Worm (Caenorhabditis elegans) whole organism, mixed stage, embryonic: Measurements from ENCODE around the gene C01G12.7.

ENCODE experiments used
- M03D4.4 ChIP-seq: sonication (generic microtip); optimal IDR thresholded peaks from 2 replicates; lab custom pipeline; 2017; ENCODE audit warnings: mild to moderate bottlenecking, missing genetic modification characterization, missing compliant biosample characterization
- blmp-1 ChIP-seq: fragments of 150-350 bp; optimal IDR thresholded peaks from 2 replicates; lab custom pipeline; 2014; ENCODE audit warnings: missing biosample characterization, missing genetic modification characterization
- ceh-39 ChIP-seq: fragments of 150-350 bp; optimal IDR thresholded peaks from 2 replicates; lab custom pipeline; 2014; ENCODE audit warnings: missing biosample characterization, missing genetic modification characterization
- ceh-43 ChIP-seq: fragments of 200-800 bp; sonication (Bioruptor generic); optimal IDR thresholded peaks from 2 replicates; lab custom pipeline; 2018; ENCODE audit warnings: mild to moderate bottlenecking, missing genetic modification characterization, moderate library complexity, missing compliant biosample characterization
- ceh-83 ChIP-seq: fragments of 200-800 bp; sonication (Bioruptor generic); optimal IDR thresholded peaks from 2 replicates; lab custom pipeline; 2018; ENCODE audit warnings: mild to moderate bottlenecking, missing genetic modification characterization, missing compliant biosample characterization
- ces-1 ChIP-seq: fragments of 150-350 bp; optimal IDR thresholded peaks from 2 replicates; lab custom pipeline; 2014; ENCODE audit warnings: missing biosample characterization, missing genetic modification reagents, missing genetic modification characterization
- cnd-1 ChIP-seq: fragments of 200-800 bp; sonication (Bioruptor generic); optimal IDR thresholded peaks from 2 replicates; lab custom pipeline; 2018; ENCODE audit warnings: mild to moderate bottlenecking, missing genetic modification characterization, missing compliant biosample characterization
- elt-1 ChIP-seq: sonication (generic microtip); optimal IDR thresholded peaks from 2 replicates; lab custom pipeline; 2017; ENCODE audit warnings: missing genetic modification characterization, mild to moderate bottlenecking, missing compliant biosample characterization, antibody characterized with exemption, moderate library complexity, borderline replicate concordance; ENCODE audit not compliant: insufficient read depth
- elt-3 ChIP-seq: fragments of 150-350 bp; optimal IDR thresholded peaks from 2 replicates; lab custom pipeline; 2014; ENCODE audit warnings: missing biosample characterization, missing genetic modification characterization
- flh-1 ChIP-seq: fragments of 200-800 bp; sonication (Bioruptor generic); optimal IDR thresholded peaks from 2 replicates; lab custom pipeline; 2018; ENCODE audit warnings: mild to moderate bottlenecking, missing genetic modification characterization, moderate library complexity, missing compliant biosample characterization
- ham-2 ChIP-seq: fragments of 200-800 bp; sonication (Bioruptor generic); optimal IDR thresholded peaks from 2 replicates; lab custom pipeline; 2018; ENCODE audit warnings: mild to moderate bottlenecking, missing genetic modification characterization, missing compliant biosample characterization
- hlh-1 ChIP-seq: fragments of 150-350 bp; optimal IDR thresholded peaks from 2 replicates; lab custom pipeline; 2014; ENCODE audit warnings: missing biosample characterization, missing genetic modification reagents, missing genetic modification characterization
- lin-13 ChIP-seq: fragments of 150-350 bp; optimal IDR thresholded peaks from 2 replicates; lab custom pipeline; 2014; ENCODE audit warnings: missing biosample characterization, missing genetic modification characterization
- lin-32 ChIP-seq: fragments of 200-800 bp; sonication (Bioruptor generic); optimal IDR thresholded peaks from 2 replicates; lab custom pipeline; 2018; ENCODE audit warnings: mild to moderate bottlenecking, missing genetic modification characterization, missing compliant biosample characterization
- lsy-2 ChIP-seq: fragments of 150-350 bp; optimal IDR thresholded peaks from 2 replicates; lab custom pipeline; 2014; ENCODE audit warnings: missing biosample characterization, missing genetic modification characterization
- mab-5 ChIP-seq: fragments of 150-350 bp; optimal IDR thresholded peaks from 2 replicates; lab custom pipeline; 2014; ENCODE audit warnings: missing biosample characterization, missing genetic modification characterization
- mep-1 ChIP-seq: fragments of 150-350 bp; optimal IDR thresholded peaks from 2 replicates; lab custom pipeline; 2017; ENCODE audit warnings: missing biosample characterization, missing genetic modification reagents, missing genetic modification characterization, inconsistent platforms
- mls-2 ChIP-seq: sonication (generic microtip); optimal IDR thresholded peaks from 2 replicates; lab custom pipeline; 2016; ENCODE audit warnings: mild to moderate bottlenecking, missing genetic modification characterization, moderate library complexity, missing compliant biosample characterization
- nhr-12 ChIP-seq: fragments of 150-350 bp; optimal IDR thresholded peaks from 2 replicates; lab custom pipeline; 2014; ENCODE audit warnings: missing biosample characterization, missing genetic modification characterization
- nhr-2 ChIP-seq: fragments of 150-350 bp; optimal IDR thresholded peaks from 2 replicates; lab custom pipeline; 2014; ENCODE audit warnings: missing biosample characterization, missing genetic modification characterization
- nhr-237 ChIP-seq: fragments of 150-350 bp; optimal IDR thresholded peaks from 2 replicates; lab custom pipeline; 2014; ENCODE audit warnings: missing biosample characterization, missing genetic modification characterization
- nhr-28 ChIP-seq: fragments of 150-350 bp; optimal IDR thresholded peaks from 2 replicates; lab custom pipeline; 2014; ENCODE audit warnings: missing biosample characterization, missing genetic modification characterization
- nhr-76 ChIP-seq: sonication (generic microtip); optimal IDR thresholded peaks from 2 replicates; lab custom pipeline; 2017; ENCODE audit warnings: missing biosample characterization, missing genetic modification characterization
- pha-4 ChIP-seq: fragments of 150-350 bp; optimal IDR thresholded peaks from 2 replicates; lab custom pipeline; 2018; ENCODE audit warnings: missing biosample characterization, missing genetic modification reagents, missing genetic modification characterization
- sem-2 ChIP-seq: fragments of 200-800 bp; sonication (Bioruptor generic); optimal IDR thresholded peaks from 2 replicates; lab custom pipeline; 2018; ENCODE audit warnings: mild to moderate bottlenecking, missing genetic modification characterization, missing compliant biosample characterization
- snpc-4 ChIP-seq: fragments of 150-350 bp; optimal IDR thresholded peaks from 2 replicates; lab custom pipeline; 2014; ENCODE audit warnings: missing biosample characterization, missing genetic modification characterization
- sptf-1 ChIP-seq: sonication (generic microtip); optimal IDR thresholded peaks from 2 replicates; lab custom pipeline; 2017; ENCODE audit warnings: mild to moderate bottlenecking, missing genetic modification characterization, moderate library complexity, missing compliant biosample characterization
- tbx-8 ChIP-seq: fragments of 200-800 bp; sonication (Bioruptor generic); optimal IDR thresholded peaks from 2 replicates; lab custom pipeline; 2018; ENCODE audit warnings: mild to moderate bottlenecking, missing genetic modification characterization, moderate library complexity, missing compliant biosample characterization
- unc-120 ChIP-seq: sonication (generic microtip); optimal IDR thresholded peaks from 2 replicates; lab custom pipeline; 2017; ENCODE audit warnings: missing genetic modification characterization, missing compliant biosample characterization; ENCODE audit not compliant: poor library complexity, severe bottlenecking
- unc-39 ChIP-seq: fragments of 150-350 bp; optimal IDR thresholded peaks from 2 replicates; lab custom pipeline; 2014; ENCODE audit warnings: missing biosample characterization, missing genetic modification characterization
- unc-62 ChIP-seq: fragments of 150-350 bp; optimal IDR thresholded peaks from 2 replicates; lab custom pipeline; 2014; ENCODE audit warnings: missing biosample characterization, missing genetic modification reagents, missing genetic modification characterization
- zip-8 ChIP-seq: fragments of 150-350 bp; optimal IDR thresholded peaks from 2 replicates; lab custom pipeline; 2014; ENCODE audit warnings: missing biosample characterization, missing genetic modification characterization
- ztf-11 ChIP-seq: fragments of 150-350 bp; optimal IDR thresholded peaks from 2 replicates; lab custom pipeline; 2014; ENCODE audit warnings: missing biosample characterization, missing genetic modification characterization

C01G12.7 gene

DNA sequence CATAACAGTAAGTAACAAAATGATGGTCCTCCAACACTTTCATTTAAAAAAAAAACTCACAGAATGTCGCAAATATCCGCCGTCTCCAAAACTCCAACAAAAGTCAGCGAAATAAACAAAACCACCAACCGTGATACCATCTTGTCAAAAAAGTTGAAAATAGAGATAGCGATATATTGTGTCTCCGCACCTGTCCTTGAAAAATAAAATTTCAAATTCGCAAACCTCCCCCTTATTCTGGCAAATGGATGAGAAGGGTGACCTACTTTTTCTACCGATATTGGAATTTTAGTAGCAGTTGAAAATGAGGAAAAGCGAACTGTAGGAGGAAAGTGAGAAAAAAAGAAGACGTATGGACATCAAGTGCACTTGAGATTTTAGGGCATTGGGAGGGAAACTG, 13.8 kb upstream of the C01G12.7 start, which contains the start of gene F19H8.2:
Gene F19H8.2, minus strand, starts transcription at position 391 of the 400 bp plus-strand sequence.
- TF ChIP-seq nhr-2 (tag; lab: Kevin White, UChicago) (no peak), elt-1 (tag; lab: Kevin White, UChicago) (no peak), sem-2 (no peak), hlh-1 (tag; lab: Kevin White, UChicago) (no peak), tbx-8 (GFP tag; lab: Kevin White, UChicago) (no peak), ceh-39 (no peak), nhr-12 (tag; lab: Kevin White, UChicago) (no peak), pha-4 (no peak), M03D4.4 (tag; lab: Kevin White, UChicago) (no peak), nhr-237 (tag; lab: Kevin White, UChicago) (no peak), cnd-1 (tag; lab: Kevin White, UChicago) (no peak), zip-8 (tag; lab: Kevin White, UChicago) (no peak), lin-13 (tag; lab: Kevin White, UChicago) (no peak), elt-3 (tag; lab: Kevin White, UChicago) (no peak), mep-1 (no peak), mls-2 (tag; lab: Kevin White, UChicago) (no peak), ham-2 (GFP tag; lab: Kevin White, UChicago) (no peak)

DNA sequence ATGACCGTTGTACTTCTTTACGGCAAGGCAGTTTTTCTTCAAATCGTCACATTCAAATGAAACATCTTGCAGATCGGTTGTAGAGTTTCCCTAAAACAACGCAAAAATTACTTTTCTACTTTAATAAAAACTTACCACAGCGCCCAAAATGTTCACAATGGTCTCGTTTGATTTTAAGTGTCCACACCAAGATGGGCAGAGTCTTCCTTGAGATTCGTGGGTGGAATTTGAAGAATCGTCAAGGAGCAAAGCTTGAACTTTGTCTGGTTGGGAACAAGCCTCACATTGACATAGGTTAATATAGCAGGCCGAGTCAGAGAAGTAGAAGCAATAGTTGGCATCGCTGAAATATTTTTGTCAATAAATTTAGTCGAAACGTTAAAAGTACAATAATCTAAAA, 13.3 kb upstream of the C01G12.7 start:
- TF ChIP-seq nhr-2 (tag; lab: Kevin White, UChicago) = no peak
- TF ChIP-seq mab-5 (tag; lab: Kevin White, UChicago) = no peak
- TF ChIP-seq ceh-83 = no peak
- TF ChIP-seq ces-1 = no peak
- no peak for TF ChIP-seq nhr-28 (tag; lab: Kevin White, UChicago)
- TF ChIP-seq flh-1 (GFP tag; lab: Kevin White, UChicago) = no peak
- no peak for TF ChIP-seq ceh-39
- no peak for TF ChIP-seq unc-120 (tag; lab: Kevin White, UChicago)
- TF ChIP-seq unc-39 (tag; lab: Kevin White, UChicago) = no peak
- no peak for TF ChIP-seq mep-1
- TF ChIP-seq tbx-8 (GFP tag; lab: Kevin White, UChicago) = no peak
- no peak for TF ChIP-seq lin-13 (tag; lab: Kevin White, UChicago)
- TF ChIP-seq unc-62 (GFP tag; lab: Kevin White, UChicago) = no peak
- TF ChIP-seq sptf-1 (tag; lab: Kevin White, UChicago) = no peak
- no peak for TF ChIP-seq lin-32 (GFP tag; lab: Kevin White, UChicago)
- no peak for TF ChIP-seq M03D4.4 (tag; lab: Kevin White, UChicago)
- no peak for TF ChIP-seq blmp-1
- TF ChIP-seq elt-3 (tag; lab: Kevin White, UChicago) = no peak

DNA sequence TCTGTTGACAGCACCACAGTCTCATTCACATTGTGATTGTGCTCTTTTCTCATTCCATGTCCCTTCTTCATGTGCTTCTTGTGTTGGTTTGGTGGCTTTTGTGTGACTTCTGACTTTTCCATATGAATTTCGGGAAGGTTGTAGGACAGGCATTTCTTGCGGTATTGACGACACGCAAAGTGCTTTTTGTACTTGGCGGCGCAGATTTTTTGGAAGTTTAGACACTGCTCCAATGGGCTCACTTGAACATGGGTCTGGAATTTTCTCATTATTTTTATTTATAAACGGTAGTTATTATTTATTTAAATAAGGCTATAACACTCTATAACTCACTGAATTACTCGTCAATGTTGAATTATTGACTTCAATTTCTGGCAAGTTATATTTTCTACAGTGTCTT, 12.6 kb upstream of the C01G12.7 start:
- no peak for TF ChIP-seq mab-5 (tag; lab: Kevin White, UChicago)
- no peak for TF ChIP-seq ztf-11 (tag; lab: Kevin White, UChicago)
- TF ChIP-seq elt-1 (tag; lab: Kevin White, UChicago) = no peak
- no peak for TF ChIP-seq lin-32 (GFP tag; lab: Kevin White, UChicago)
- TF ChIP-seq lsy-2 (tag; lab: Kevin White, UChicago) = no peak
- no peak for TF ChIP-seq ceh-43 (GFP tag; lab: Kevin White, UChicago)
- TF ChIP-seq M03D4.4 (tag; lab: Kevin White, UChicago) = no peak
- TF ChIP-seq cnd-1 (tag; lab: Kevin White, UChicago) = no peak
- TF ChIP-seq blmp-1 = no peak
- no peak for TF ChIP-seq flh-1 (GFP tag; lab: Kevin White, UChicago)
- TF ChIP-seq sptf-1 (tag; lab: Kevin White, UChicago) = no peak
- TF ChIP-seq nhr-2 (tag; lab: Kevin White, UChicago) = no peak
- TF ChIP-seq zip-8 (tag; lab: Kevin White, UChicago) = no peak
- TF ChIP-seq ceh-83 = no peak
- TF ChIP-seq nhr-76 (tag; lab: Kevin White, UChicago) = no peak
- TF ChIP-seq elt-3 (tag; lab: Kevin White, UChicago) = no peak

DNA sequence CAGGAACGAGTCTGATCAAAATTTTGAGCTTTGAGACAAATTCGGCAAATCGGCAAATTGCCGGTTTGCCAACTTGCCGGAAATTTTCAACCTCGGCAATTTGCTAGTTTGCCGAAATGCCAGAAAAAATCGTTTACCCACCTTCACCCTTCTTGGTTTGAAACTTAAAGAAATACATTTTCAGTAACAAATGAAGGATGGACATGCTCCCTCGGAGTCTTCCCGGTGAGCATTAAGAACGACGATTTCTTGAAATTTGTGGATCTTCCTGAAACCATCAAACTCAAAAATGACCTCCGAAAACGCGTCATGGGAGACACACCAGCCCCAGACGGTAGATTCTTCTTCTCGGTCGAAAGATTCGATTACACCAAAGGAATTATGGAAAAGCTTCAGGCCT, 11.0 kb upstream of the C01G12.7 start:
- TF ChIP-seq lin-32 (GFP tag; lab: Kevin White, UChicago) (no peak), flh-1 (GFP tag; lab: Kevin White, UChicago) (no peak), tbx-8 (GFP tag; lab: Kevin White, UChicago) (no peak), sem-2 (no peak), unc-62 (GFP tag; lab: Kevin White, UChicago) (no peak), sptf-1 (tag; lab: Kevin White, UChicago) (no peak), ceh-39 (no peak), lin-13 (tag; lab: Kevin White, UChicago) (no peak), ceh-83 (no peak), nhr-28 (tag; lab: Kevin White, UChicago) (no peak), lsy-2 (tag; lab: Kevin White, UChicago) (no peak), pha-4 (no peak), nhr-2 (tag; lab: Kevin White, UChicago) (no peak), nhr-237 (tag; lab: Kevin White, UChicago) (no peak), mls-2 (tag; lab: Kevin White, UChicago) (no peak), zip-8 (tag; lab: Kevin White, UChicago) (no peak), hlh-1 (tag; lab: Kevin White, UChicago) (no peak), snpc-4 (tag; lab: Kevin White, UChicago) (no peak), blmp-1 (no peak)
